Fruit fly (Drosophila melanogaster) whole organism, wandering third instar larva: ENCODE data around the gene RhoGAP71E.

Experiments
- Abd-B ChIP-seq: fragments of >200 bp; optimal IDR thresholded peaks from 2 replicates; lab custom pipeline; 2017; ENCODE audit warnings: missing biosample characterization, missing genetic modification characterization
- CG32264 ChIP-seq: fragments of 200-800 bp; sonication (Bioruptor generic); optimal IDR thresholded peaks from 2 replicates; lab custom pipeline; 2016; ENCODE audit warnings: missing biosample characterization, missing genetic modification characterization
- CG9705 ChIP-seq: fragments of 200-800 bp; sonication (Bioruptor generic); optimal IDR thresholded peaks from 2 replicates; lab custom pipeline; 2018; ENCODE audit warnings: missing biosample characterization, mild to moderate bottlenecking, missing genetic modification characterization
- CrebA ChIP-seq: fragments of 200-800 bp; sonication (Bioruptor generic); optimal IDR thresholded peaks from 2 replicates; lab custom pipeline; 2016; ENCODE audit warnings: missing biosample characterization, mild to moderate bottlenecking, missing genetic modification characterization, borderline replicate concordance
- Dfd ChIP-seq: fragments of >200 bp; optimal IDR thresholded peaks from 2 replicates; lab custom pipeline; 2017; ENCODE audit warnings: missing biosample characterization, missing genetic modification characterization
- Dif ChIP-seq: fragments of 200-275, 200-300 bp; sonication (Bioruptor generic); optimal IDR thresholded peaks from 2 replicates; lab custom pipeline; 2018; ENCODE audit warnings: missing biosample characterization, missing genetic modification characterization; ENCODE audit not compliant: partially characterized antibody
- GATAd ChIP-seq: sonication (Bioruptor generic); optimal IDR thresholded peaks from 2 replicates; lab custom pipeline; 2016; ENCODE audit warnings: missing biosample characterization, missing genetic modification characterization
- HLH106 ChIP-seq: fragments of 200-800 bp; optimal IDR thresholded peaks from 3 replicates; lab custom pipeline; 2019; ENCODE audit warnings: missing biosample characterization, mild to moderate bottlenecking, missing genetic modification characterization, moderate library complexity
- Hnf4 ChIP-seq: fragments of 200-800 bp; sonication (Bioruptor generic); optimal IDR thresholded peaks from 2 replicates; lab custom pipeline; 2016; ENCODE audit warnings: missing biosample characterization, mild to moderate bottlenecking, missing genetic modification characterization
- Hr78 ChIP-seq: fragments of >200 bp; optimal IDR thresholded peaks from 2 replicates; lab custom pipeline; 2017; ENCODE audit warnings: missing biosample characterization, missing genetic modification characterization
- Hr83 ChIP-seq: fragments of 200-300 bp; sonication (Bioruptor generic); optimal IDR thresholded peaks from 2 replicates; lab custom pipeline; 2016; ENCODE audit warnings: missing biosample characterization, mild to moderate bottlenecking, missing genetic modification characterization, moderate library complexity; ENCODE audit not compliant: poor library complexity, severe bottlenecking
- Jra ChIP-seq: sonication (Bioruptor generic); optimal IDR thresholded peaks from 2 replicates; lab custom pipeline; 2016; ENCODE audit warnings: missing biosample characterization, missing genetic modification characterization
- Mio ChIP-seq: sonication (Bioruptor generic); optimal IDR thresholded peaks from 2 replicates; lab custom pipeline; 2016; ENCODE audit warnings: missing biosample characterization, missing genetic modification characterization
- Myc ChIP-seq: fragments of >200 bp; optimal IDR thresholded peaks from 2 replicates; lab custom pipeline; 2017
- N ChIP-seq: fragments of >200 bp; optimal IDR thresholded peaks from 2 replicates; lab custom pipeline; 2018; ENCODE audit warnings: missing biosample characterization, missing external identifiers, missing genetic modification characterization
- OdsH ChIP-seq: fragments of 200-800 bp; sonication (Bioruptor generic); optimal IDR thresholded peaks from 2 replicates; lab custom pipeline; 2016; ENCODE audit warnings: missing biosample characterization, mild to moderate bottlenecking, missing genetic modification characterization
- Rel ChIP-seq, 2 experiments: fragments of 200-800 bp; sonication (Bioruptor generic) in 1 of 2; optimal IDR thresholded peaks; 2 replicates in 1 of 2; 3 replicates in 1 of 2; lab custom pipeline; 2016 to 2019; ENCODE audit warnings: mild to moderate bottlenecking in 2 of 2, missing biosample characterization in 2 of 2, missing genetic modification characterization in 2 of 2, moderate library complexity in 1 of 2
- Sp1 ChIP-seq: fragments of 200-800 bp; sonication (Bioruptor generic); optimal IDR thresholded peaks from 3 replicates; lab custom pipeline; 2019; ENCODE audit warnings: missing biosample characterization, mild to moderate bottlenecking, missing genetic modification characterization, moderate library complexity
- Vsx2 ChIP-seq: fragments of 200-300, 225-300 bp; sonication (Bioruptor generic); optimal IDR thresholded peaks from 2 replicates; lab custom pipeline; 2018; ENCODE audit warnings: missing biosample characterization, missing genetic modification characterization; ENCODE audit not compliant: partially characterized antibody
- br ChIP-seq: fragments of 200-800 bp; sonication (Bioruptor generic); optimal IDR thresholded peaks from 2 replicates; lab custom pipeline; 2016; ENCODE audit warnings: missing biosample characterization, missing genetic modification characterization
- brk ChIP-seq: fragments of 200-800 bp; sonication (Bioruptor generic); optimal IDR thresholded peaks from 2 replicates; lab custom pipeline; 2016; ENCODE audit warnings: missing biosample characterization, mild to moderate bottlenecking, missing genetic modification characterization
- dl ChIP-seq, 2 experiments: fragments of 175-275, 200-275 bp in 1 of 2; fragments of 200-275 bp in 1 of 2; sonication (Bioruptor generic); optimal IDR thresholded peaks; lab custom pipeline; 2018; ENCODE audit warnings: mild to moderate bottlenecking in 2 of 2, missing biosample characterization in 2 of 2, missing genetic modification characterization in 2 of 2, moderate library complexity in 2 of 2; ENCODE audit not compliant: partially characterized antibody in 2 of 2, insufficient read depth in 1 of 2
- dmrt93B ChIP-seq: fragments of 200-800 bp; sonication (Bioruptor generic); optimal IDR thresholded peaks from 2 replicates; lab custom pipeline; 2018; ENCODE audit warnings: missing biosample characterization, mild to moderate bottlenecking, missing genetic modification characterization
- dsf ChIP-seq: sonication (Bioruptor generic); optimal IDR thresholded peaks from 2 replicates; lab custom pipeline; 2016; ENCODE audit warnings: missing biosample characterization, missing genetic modification characterization, borderline replicate concordance
- ey ChIP-seq: fragments of 200-800 bp; sonication (Bioruptor generic); optimal IDR thresholded peaks from 2 replicates; lab custom pipeline; 2016; ENCODE audit warnings: missing biosample characterization, missing genetic modification characterization
- foxo ChIP-seq, 2 experiments: fragments of 200-800 bp; sonication (Bioruptor generic); optimal IDR thresholded peaks; 2 replicates in 1 of 2; 3 replicates in 1 of 2; lab custom pipeline; 2016 to 2017; ENCODE audit warnings: missing biosample characterization in 2 of 2, missing genetic modification characterization in 2 of 2
- fru ChIP-seq: fragments of 200-800 bp; sonication (Bioruptor generic); optimal IDR thresholded peaks from 3 replicates; lab custom pipeline; 2016; ENCODE audit warnings: missing biosample characterization, mild to moderate bottlenecking, missing genetic modification characterization
- h ChIP-seq: fragments of 200-800 bp; sonication (Bioruptor generic); optimal IDR thresholded peaks from 3 replicates; lab custom pipeline; 2016; ENCODE audit warnings: missing biosample characterization, mild to moderate bottlenecking, missing genetic modification characterization
- jim ChIP-seq: fragments of 175-275, 200-325 bp; sonication (Bioruptor generic); optimal IDR thresholded peaks from 2 replicates; lab custom pipeline; 2016; ENCODE audit warnings: missing biosample characterization, mild to moderate bottlenecking, missing genetic modification characterization
- lola ChIP-seq: fragments of >200 bp; optimal IDR thresholded peaks from 2 replicates; lab custom pipeline; 2017; ENCODE audit warnings: missing biosample characterization, missing genetic modification characterization
- pan ChIP-seq: fragments of >200 bp; optimal IDR thresholded peaks from 2 replicates; lab custom pipeline; 2017
- psq ChIP-seq: fragments of 200-800 bp; sonication (Bioruptor generic); optimal IDR thresholded peaks from 3 replicates; lab custom pipeline; 2017; ENCODE audit warnings: missing biosample characterization, mild to moderate bottlenecking, missing genetic modification characterization, moderate library complexity
- rgr ChIP-seq: fragments of 200-800 bp; sonication (Bioruptor generic); optimal IDR thresholded peaks from 3 replicates; lab custom pipeline; 2016; ENCODE audit warnings: missing biosample characterization, mild to moderate bottlenecking, missing genetic modification characterization
- sage ChIP-seq: fragments of 200-800 bp; sonication (Bioruptor generic); optimal IDR thresholded peaks from 2 replicates; lab custom pipeline; 2016; ENCODE audit warnings: missing biosample characterization, mild to moderate bottlenecking, missing genetic modification characterization
- sv ChIP-seq: fragments of 200-800 bp; sonication (Bioruptor generic); optimal IDR thresholded peaks from 3 replicates; lab custom pipeline; 2016; ENCODE audit warnings: missing biosample characterization, missing genetic modification characterization
- tai ChIP-seq: sonication (Bioruptor generic); optimal IDR thresholded peaks from 2 replicates; lab custom pipeline; 2016; ENCODE audit warnings: missing biosample characterization, missing genetic modification characterization
- usp ChIP-seq: fragments of >200 bp; optimal IDR thresholded peaks from 2 replicates; lab custom pipeline; 2017; ENCODE audit warnings: missing biosample characterization, missing genetic modification characterization
- woc ChIP-seq: sonication (Bioruptor generic); optimal IDR thresholded peaks from 2 replicates; lab custom pipeline; 2016; ENCODE audit warnings: missing biosample characterization, mild to moderate bottlenecking, missing genetic modification characterization

RhoGAP71E gene

dm6 chr3L:15616900-15617299 is 28.2 kb downstream of the RhoGAP71E start:
- TF ChIP-seq pan (no peak), ey (no peak), foxo (GFP tag; optimal IDR thresholded peaks at IDR 0.05; lab: Kevin White, UChicago) (no peak)

dm6 chr3L:15619626-15620247 is 31.1 kb downstream of the RhoGAP71E start, which contains the start of gene Phs:
Phs (plus strand) TSS chr3L:15619901.
- TF ChIP-seq tai (GFP tag; lab: Kevin White, UChicago) (peak; percentile 95), psq (GFP tag; lab: Kevin White, UChicago) (peak; percentile 87), Hr83 (GFP tag; lab: Kevin White, UChicago) (peak; percentile 99), jim (peak; percentile 26), fru (GFP tag; lab: Kevin White, UChicago) (peak; percentile 87), rgr (peak; percentile 95), GATAd (peak; percentile 81), dmrt93B (peak; percentile 78), HLH106 (tag; lab: Kevin White, UChicago) (peak; percentile 73), dsf (GFP tag; lab: Kevin White, UChicago) (peak; percentile 85), sage (peak; percentile 55), Sp1 (GFP tag; lab: Kevin White, UChicago) (peak; percentile 71), CrebA (peak; percentile 28), CG9705 (GFP tag; lab: Kevin White, UChicago) (peak; percentile 78), Dfd (GFP tag; lab: Kevin White, UChicago) (no peak), Vsx2 (GFP tag; lab: Kevin White, UChicago) (peak; percentile 48), foxo (GFP tag; optimal IDR thresholded peaks at IDR 0.05; lab: Kevin White, UChicago) (peak; percentile 64 to 95), Hr78 (no peak), Hnf4 (GFP tag; lab: Kevin White, UChicago) (peak; percentile 98), OdsH (GFP tag; lab: Kevin White, UChicago) (peak; percentile 79), ey (peak; percentile 88), Myc (lab: Kevin White, UChicago) (peak; percentile 23), Dif (GFP tag; lab: Kevin White, UChicago) (peak; percentile 67), Abd-B (no peak), usp (GFP tag; lab: Kevin White, UChicago) (no peak), woc (GFP tag; lab: Kevin White, UChicago) (peak; percentile 60), lola (GFP tag; lab: Kevin White, UChicago) (no peak), sv (peak; percentile 70), Jra (peak; percentile 94), pan (no peak), br (GFP tag; lab: Kevin White, UChicago) (peak; percentile 94), h (GFP tag; lab: Kevin White, UChicago) (peak; percentile 94), N (GFP tag; lab: Kevin White, UChicago) (peak; percentile 29), Mio (peak; percentile 81), brk (GFP tag; lab: Kevin White, UChicago) (peak; percentile 85), Rel (GFP tag; optimal IDR thresholded peaks at IDR 0.05; lab: Kevin White, UChicago) (no peak), Rel (tag; optimal IDR thresholded peaks at IDR 0.05; lab: Kevin White, UChicago) (peak; percentile 82), dl (GFP tag; optimal IDR thresholded peaks at IDR 0.05; lab: Kevin White, UChicago; ENCODE audit: insufficient read depth in 1 of 2, partially characterized antibody in 2 of 2) (peak; percentile 21 to 62), CG32264 (GFP tag; lab: Kevin White, UChicago) (peak; percentile 89)

dm6 chr3L:15624097-15624496 is 35.4 kb downstream of the RhoGAP71E start:
- TF ChIP-seq pan: no peak
- TF ChIP-seq foxo (GFP tag; optimal IDR thresholded peaks at IDR 0.05; lab: Kevin White, UChicago): no peak
- TF ChIP-seq dmrt93B: no peak
- TF ChIP-seq Vsx2 (GFP tag; lab: Kevin White, UChicago): no peak
- TF ChIP-seq Hr83 (GFP tag; lab: Kevin White, UChicago): no peak
- no peak for TF ChIP-seq sv
- TF ChIP-seq Jra: no peak
- no peak for TF ChIP-seq Sp1 (GFP tag; lab: Kevin White, UChicago)
- no peak for TF ChIP-seq psq (GFP tag; lab: Kevin White, UChicago)
- no peak for TF ChIP-seq CrebA
- TF ChIP-seq OdsH (GFP tag; lab: Kevin White, UChicago): no peak
- TF ChIP-seq GATAd: no peak
- TF ChIP-seq CG32264 (GFP tag; lab: Kevin White, UChicago): no peak
- no peak for TF ChIP-seq HLH106 (tag; lab: Kevin White, UChicago)
